Fruit fly (Drosophila melanogaster) whole organism: ENCODE measurements around the gene RhoGAP18B.

Source experiments
- CG8478 ChIP-seq: fragments of >200 bp; optimal IDR thresholded peaks from 2 replicates; lab custom pipeline; 2018; ENCODE audit warnings: inconsistent platforms
- EcR ChIP-seq, 2 experiments: fragments of >200 bp; optimal IDR thresholded peaks; 2 replicates each; lab custom pipeline; 2017; ENCODE audit warnings: missing biosample characterization in 2 of 2, missing genetic modification characterization in 2 of 2, missing genetic modification reagents in 2 of 2
- pan ChIP-seq: fragments of >200 bp; optimal IDR thresholded peaks from 2 replicates; lab custom pipeline; 2017
- psq ChIP-seq: fragments of >200 bp; optimal IDR thresholded peaks from 2 replicates; lab custom pipeline; 2017
- usp ChIP-seq: fragments of >200 bp; optimal IDR thresholded peaks from 2 replicates; lab custom pipeline; 2017; ENCODE audit warnings: missing biosample characterization, missing genetic modification characterization, mixed read lengths

- no peak for TF ChIP-seq EcR (GFP tag; optimal IDR thresholded peaks at IDR 0.05; lab: Kevin White, UChicago)
- no peak for TF ChIP-seq usp (GFP tag; lab: Kevin White, UChicago)
- no peak for TF ChIP-seq pan
- no peak for TF ChIP-seq CG8478 (lab: Kevin White, UChicago)
- TF ChIP-seq psq (lab: Kevin White, UChicago) = no peak
Observed at dm6 chrX:19155922-19156437, 10.9 kb downstream of the RhoGAP18B start.
